Fruit fly (Drosophila melanogaster) whole organism, embryonic: ENCODE data around the gene Srr.
A peak's percentile ranks its signal among the peaks of the same experiment; 100 is the strongest.

Experiments used
- Abd-B ChIP-seq: fragments of 200-800 bp; sonication (Bioruptor generic); optimal IDR thresholded peaks from 2 replicates; lab custom pipeline; 2018; ENCODE audit warnings: missing biosample characterization, mild to moderate bottlenecking, missing genetic modification characterization, moderate library complexity
- Atf3 ChIP-seq: fragments of 200-800 bp; sonication (Bioruptor generic); optimal IDR thresholded peaks from 3 replicates; lab custom pipeline; 2016; ENCODE audit warnings: missing biosample characterization, missing genetic modification characterization
- BEAF-32 ChIP-seq: fragments of 200-800 bp; sonication (Bioruptor generic); optimal IDR thresholded peaks from 3 replicates; lab custom pipeline; 2017; ENCODE audit warnings: missing biosample characterization, missing genetic modification characterization, mild to moderate bottlenecking, moderate library complexity, missing genetic modification reagents
- Bgb ChIP-seq: fragments of 200-800 bp; sonication (Bioruptor generic); IDR thresholded peaks from 2 replicates; pipeline ENCODE4 v1.3.6; 2022; ENCODE audit warnings: missing biosample characterization, missing genetic modification characterization; ENCODE audit not compliant: partially characterized antibody
- CG10267 ChIP-seq: fragments of 200-800 bp; sonication (Bioruptor generic); optimal IDR thresholded peaks from 2 replicates; lab custom pipeline; 2018; ENCODE audit warnings: missing biosample characterization, mild to moderate bottlenecking, missing genetic modification characterization, moderate library complexity
- CG10462 ChIP-seq: fragments of 200-800 bp; sonication (Bioruptor generic); optimal IDR thresholded peaks from 2 replicates; lab custom pipeline; 2016; ENCODE audit warnings: missing biosample characterization, missing genetic modification characterization
- CG11247 ChIP-seq: fragments of 200-800 bp; sonication (Bioruptor generic); IDR thresholded peaks from 2 replicates; pipeline ENCODE4 v1.3.6; 2022; ENCODE audit warnings: missing biosample characterization, missing genetic modification characterization
- CG11398 ChIP-seq: fragments of 200-800 bp; sonication (Bioruptor generic); optimal IDR thresholded peaks from 2 replicates; lab custom pipeline; 2016; ENCODE audit warnings: missing biosample characterization, missing genetic modification characterization
- CG11696 ChIP-seq: fragments of 200-800 bp; sonication (Bioruptor generic); IDR thresholded peaks from 2 replicates; pipeline ENCODE4 v1.3.6; 2022; ENCODE audit warnings: missing biosample characterization, missing genetic modification characterization
- CG12659 ChIP-seq: fragments of 200-800 bp; sonication (Bioruptor generic); optimal IDR thresholded peaks from 3 replicates; lab custom pipeline; 2017; ENCODE audit warnings: mild to moderate bottlenecking, missing biosample characterization, missing genetic modification reagents, missing genetic modification characterization
- CG13287 ChIP-seq: fragments of 200-800 bp; sonication (Bioruptor generic); IDR thresholded peaks from 2 replicates; pipeline ENCODE4 v1.3.6; 2022; ENCODE audit warnings: missing biosample characterization, missing genetic modification characterization; ENCODE audit not compliant: partially characterized antibody
- CG17359 ChIP-seq: fragments of 200-800 bp; sonication (Bioruptor generic); optimal IDR thresholded peaks from 3 replicates; lab custom pipeline; 2018; ENCODE audit warnings: missing biosample characterization, mild to moderate bottlenecking, missing genetic modification characterization, moderate library complexity
- CG2116 ChIP-seq: fragments of 200-800 bp; sonication (Bioruptor generic); optimal IDR thresholded peaks from 3 replicates; lab custom pipeline; 2018; ENCODE audit warnings: missing biosample characterization, mild to moderate bottlenecking, missing genetic modification characterization
- CG2129 ChIP-seq: fragments of 200-800 bp; sonication (Bioruptor generic); IDR thresholded peaks from 2 replicates; pipeline ENCODE4 v1.3.6; 2022; ENCODE audit warnings: missing biosample characterization, missing genetic modification characterization; ENCODE audit not compliant: partially characterized antibody
- CG33213 ChIP-seq: fragments of 200-800 bp; sonication (Bioruptor generic); optimal IDR thresholded peaks from 3 replicates; lab custom pipeline; 2016; ENCODE audit warnings: missing biosample characterization, missing genetic modification characterization
- CG34224 ChIP-seq: fragments of 200-800 bp; sonication (Bioruptor generic); IDR thresholded peaks from 3 replicates; pipeline ENCODE4 v1.3.6; 2022; ENCODE audit warnings: missing biosample characterization, missing genetic modification characterization; ENCODE audit not compliant: partially characterized antibody
- CG4282 ChIP-seq: fragments of 200-800 bp; sonication (Bioruptor generic); optimal IDR thresholded peaks from 2 replicates; lab custom pipeline; 2016; ENCODE audit warnings: missing biosample characterization, missing genetic modification characterization
- CG5180 ChIP-seq: fragments of 200-800 bp; sonication (Bioruptor generic); optimal IDR thresholded peaks from 3 replicates; lab custom pipeline; 2017; ENCODE audit warnings: missing biosample characterization, missing genetic modification characterization, mild to moderate bottlenecking, moderate library complexity, missing genetic modification reagents
- CG5245 ChIP-seq: fragments of 200-800 bp; sonication (Bioruptor generic); optimal IDR thresholded peaks from 3 replicates; lab custom pipeline; 2016; ENCODE audit warnings: missing biosample characterization, missing genetic modification characterization
- CG8290 ChIP-seq, 3 experiments: fragments of 200-800 bp; sonication (Bioruptor generic); optimal IDR thresholded peaks; 2 replicates each; lab custom pipeline; 2016 to 2019; ENCODE audit warnings: missing biosample characterization in 3 of 3, missing genetic modification characterization in 3 of 3, mild to moderate bottlenecking in 2 of 3, moderate library complexity in 1 of 3
- Camta ChIP-seq: fragments of 200-800 bp; sonication (Bioruptor generic); optimal IDR thresholded peaks from 2 replicates; lab custom pipeline; 2016; ENCODE audit warnings: missing biosample characterization, missing genetic modification characterization
- CoRest ChIP-seq: fragments of 200-800 bp; sonication (Bioruptor generic); optimal IDR thresholded peaks from 3 replicates; lab custom pipeline; 2018; ENCODE audit warnings: missing biosample characterization, mild to moderate bottlenecking, missing genetic modification characterization, moderate library complexity
- Dfd ChIP-seq, 2 experiments: fragments of >200 bp; optimal IDR thresholded peaks; 2 replicates each; lab custom pipeline; 2017; ENCODE audit warnings: missing biosample characterization in 2 of 2, missing genetic modification characterization in 2 of 2
- Dll ChIP-seq: fragments of 200-800 bp; sonication (Bioruptor generic); IDR thresholded peaks from 4 replicates; pipeline ENCODE4 v1.3.6; 2022; ENCODE audit warnings: missing biosample characterization, missing genetic modification characterization; ENCODE audit not compliant: partially characterized antibody
- E2f2 ChIP-seq: fragments of 200-800 bp; sonication (Bioruptor generic); IDR thresholded peaks from 2 replicates; pipeline ENCODE4 v1.3.6; 2022; ENCODE audit warnings: missing biosample characterization, missing genetic modification characterization
- HLH4C ChIP-seq: fragments of 200-800 bp; sonication (Bioruptor generic); IDR thresholded peaks from 3 replicates; pipeline ENCODE4 v1.3.6; 2022; ENCODE audit warnings: missing biosample characterization, missing genetic modification characterization; ENCODE audit not compliant: partially characterized antibody
- Lhr ChIP-seq: fragments of 200-800 bp; sonication (Bioruptor generic); optimal IDR thresholded peaks from 3 replicates; lab custom pipeline; 2017; ENCODE audit warnings: mild to moderate bottlenecking, missing biosample characterization, missing genetic modification reagents, missing genetic modification characterization
- Med ChIP-seq: fragments of 200-800 bp; sonication (Bioruptor generic); peaks from one replicate; lab custom pipeline; 2016; ENCODE audit warnings: missing biosample characterization, missing genetic modification characterization, mild to moderate bottlenecking, inconsistent platforms, moderate library complexity
- Sin3A ChIP-seq: fragments of >200 bp; optimal IDR thresholded peaks from 2 replicates; lab custom pipeline; 2018
- Six4 ChIP-seq: fragments of 200-800 bp; sonication (Bioruptor generic); optimal IDR thresholded peaks from 2 replicates; lab custom pipeline; 2016; ENCODE audit warnings: missing biosample characterization, missing genetic modification characterization
- Sry-β ChIP-seq: fragments of 200-800 bp; sonication (Bioruptor generic); optimal IDR thresholded peaks from 2 replicates; lab custom pipeline; 2018; ENCODE audit warnings: missing biosample characterization, mild to moderate bottlenecking, missing genetic modification characterization, moderate library complexity
- Sry-δ ChIP-seq: fragments of 200-800 bp; sonication (Bioruptor generic); optimal IDR thresholded peaks from 2 replicates; lab custom pipeline; 2016; ENCODE audit warnings: missing biosample characterization, missing genetic modification characterization
- bbx ChIP-seq: fragments of 200-800 bp; sonication (Bioruptor generic); IDR thresholded peaks from 2 replicates; pipeline ENCODE4 v1.3.6; 2022; ENCODE audit warnings: missing biosample characterization, missing genetic modification characterization; ENCODE audit not compliant: partially characterized antibody
- br ChIP-seq: fragments of >200 bp; optimal IDR thresholded peaks from 2 replicates; lab custom pipeline; 2017
- btn ChIP-seq: fragments of 200-800 bp; sonication (Bioruptor generic); optimal IDR thresholded peaks from 2 replicates; lab custom pipeline; 2016; ENCODE audit warnings: missing biosample characterization, missing genetic modification characterization
- crp ChIP-seq, 2 experiments: fragments of 200-800 bp; sonication (Bioruptor generic); optimal IDR thresholded peaks; 2 replicates in 1 of 2; 3 replicates in 1 of 2; lab custom pipeline; 2017; ENCODE audit warnings: missing biosample characterization in 2 of 2, missing genetic modification characterization in 2 of 2, mild to moderate bottlenecking in 1 of 2, moderate library complexity in 1 of 2
- lilli ChIP-seq: fragments of 200-800 bp; sonication (Bioruptor generic); optimal IDR thresholded peaks from 3 replicates; lab custom pipeline; 2016; ENCODE audit warnings: missing biosample characterization, missing genetic modification characterization
- lmd ChIP-seq: fragments of 200-800 bp; sonication (Bioruptor generic); IDR thresholded peaks from 2 replicates; pipeline ENCODE4 v1.3.6; 2022; ENCODE audit warnings: missing biosample characterization, missing genetic modification characterization
- mld ChIP-seq: fragments of 200-800 bp; sonication (Bioruptor generic); IDR thresholded peaks from 3 replicates; pipeline ENCODE4 v1.3.6; 2022; ENCODE audit warnings: missing biosample characterization, missing genetic modification characterization; ENCODE audit not compliant: partially characterized antibody
- nmo ChIP-seq: fragments of 200-800 bp; sonication (Bioruptor generic); optimal IDR thresholded peaks from 2 replicates; lab custom pipeline; 2018; ENCODE audit warnings: missing biosample characterization, mild to moderate bottlenecking, missing genetic modification characterization, moderate library complexity
- onecut ChIP-seq: fragments of 200-800 bp; sonication (Bioruptor generic); IDR thresholded peaks from 2 replicates; pipeline ENCODE4 v1.3.6; 2022; ENCODE audit warnings: missing biosample characterization, missing genetic modification characterization
- phol ChIP-seq: fragments of 200-800 bp; sonication (Bioruptor generic); optimal IDR thresholded peaks from 3 replicates; lab custom pipeline; 2018; ENCODE audit warnings: missing biosample characterization, mild to moderate bottlenecking, missing genetic modification characterization, moderate library complexity
- pzg ChIP-seq: fragments of 200-800 bp; sonication (Bioruptor generic); optimal IDR thresholded peaks from 3 replicates; lab custom pipeline; 2018; ENCODE audit warnings: missing biosample characterization, mild to moderate bottlenecking, missing genetic modification characterization, moderate library complexity
- sens ChIP-seq: fragments of 200-800 bp; sonication (Bioruptor generic); peaks from one replicate; lab custom pipeline; 2016; ENCODE audit warnings: missing biosample characterization, missing genetic modification characterization
- sisA ChIP-seq: fragments of 200-800 bp; sonication (Bioruptor generic); IDR thresholded peaks from 2 replicates; pipeline ENCODE4 v1.3.6; 2022; ENCODE audit warnings: missing biosample characterization, missing genetic modification characterization
- slou ChIP-seq: fragments of 200-800 bp; sonication (Bioruptor generic); optimal IDR thresholded peaks from 3 replicates; lab custom pipeline; 2016; ENCODE audit warnings: missing biosample characterization, missing genetic modification characterization
- stwl ChIP-seq: fragments of 200-800 bp; sonication (Bioruptor generic); optimal IDR thresholded peaks from 3 replicates; lab custom pipeline; 2018; ENCODE audit warnings: missing biosample characterization, mild to moderate bottlenecking, missing genetic modification characterization, moderate library complexity
- unc-4 ChIP-seq: fragments of 200-800 bp; sonication (Bioruptor generic); IDR thresholded peaks from 2 replicates; pipeline ENCODE4 v1.3.6; 2022; ENCODE audit warnings: missing biosample characterization, missing genetic modification characterization; ENCODE audit not compliant: partially characterized antibody

Srr gene

dm6 chr3R:9410182-9410581, 45.0 kb downstream of the Srr start, which contains the start of gene betaTub85D:
Gene betaTub85D (minus strand): TSS chr3R:9410282.
- no peak for TF ChIP-seq Lhr (GFP tag; lab: Kevin White, UChicago)
- TF ChIP-seq Abd-B: no peak
- TF ChIP-seq CG2129 (GFP tag; lab: Robert Waterston, UW): no peak
- TF ChIP-seq CG11696 (GFP tag; lab: Robert Waterston, UW): no peak
- no peak for TF ChIP-seq btn
- no peak for TF ChIP-seq Camta
- no peak for TF ChIP-seq Dfd (GFP tag; optimal IDR thresholded peaks at IDR 0.05; lab: Kevin White, UChicago)
- TF ChIP-seq CG4282: no peak
- TF ChIP-seq sisA (GFP tag; lab: Robert Waterston, UW): no peak
- no peak for TF ChIP-seq CG17359
- TF ChIP-seq lmd: no peak
- TF ChIP-seq slou (GFP tag; lab: Kevin White, UChicago): no peak
- no peak for TF ChIP-seq CG33213
- no peak for TF ChIP-seq crp (GFP tag; optimal IDR thresholded peaks at IDR 0.05; lab: Kevin White, UChicago)

dm6 chr3R:9411928-9412640, 46.9 kb downstream of the Srr start, which contains the start of the genes Task7 and alpha-Man-IIa:
Gene Task7 (minus strand): TSS chr3R:9412293.
Gene alpha-Man-IIa (plus strand): TSS chr3R:9412548.
- TF ChIP-seq mld (GFP tag; lab: Robert Waterston, UW) (no peak), Sin3A (lab: Kevin White, UChicago) (peak; percentile 24), CoRest (tag; lab: Kevin White, UChicago) (peak; percentile 42), BEAF-32 (peak; percentile 46), Sry-β (GFP tag; lab: Kevin White, UChicago) (peak; percentile 89), CG10267 (tag; lab: Kevin White, UChicago) (peak; percentile 42), lilli (GFP tag; lab: Kevin White, UChicago) (peak; percentile 6), pzg (GFP tag; lab: Kevin White, UChicago) (peak; percentile 38), Six4 (no peak), Atf3 (GFP tag; lab: Kevin White, UChicago) (no peak), bbx (GFP tag; lab: Robert Waterston, UW) (peak; percentile 42; the same call in 1 of the 2 replicates), Sry-δ (GFP tag; lab: Kevin White, UChicago) (peak; percentile 2), HLH4C (GFP tag; lab: Robert Waterston, UW) (peak; percentile 47; the same call in 2 of the 3 replicates), CG2116 (GFP tag; lab: Kevin White, UChicago) (peak; percentile 66), Bgb (GFP tag; lab: Robert Waterston, UW) (0 out of 2 replicates have a peak, but pooled peaks have one; percentile 31), sens (GFP tag; lab: Kevin White, UChicago) (peak; percentile 83), E2f2 (GFP tag; lab: Robert Waterston, UW) (peak; percentile 30; the same call in 1 of the 2 replicates), CG34224 (GFP tag; lab: Robert Waterston, UW) (peak; percentile 47; the same call in 1 of the 3 replicates), nmo (peak; percentile 42), Med (peak; percentile 50), CG5180 (GFP tag; lab: Kevin White, UChicago) (peak; percentile 46), phol (tag; lab: Kevin White, UChicago) (peak; percentile 36), unc-4 (GFP tag; lab: Robert Waterston, UW) (peak; percentile 49; the same call in 1 of the 2 replicates), CG10462 (peak; percentile 50), CG11398 (GFP tag; lab: Kevin White, UChicago) (no peak), CG8290 (GFP tag; optimal IDR thresholded peaks at IDR 0.05; lab: Kevin White, UChicago) (no peak), CG8290 (tag; optimal IDR thresholded peaks at IDR 0.05; lab: Kevin White, UChicago) (no peak), onecut (GFP tag; lab: Robert Waterston, UW) (peak; percentile 94), Dll (GFP tag; lab: Robert Waterston, UW) (peak; percentile 74; the same call in 3 of the 4 replicates), br (lab: Kevin White, UChicago) (no peak), CG12659 (peak; percentile 12), stwl (tag; lab: Kevin White, UChicago) (peak; percentile 58), CG11247 (GFP tag; lab: Robert Waterston, UW) (no peak), CG5245 (no peak), CG13287 (GFP tag; lab: Robert Waterston, UW) (peak; percentile 71)
